Fruit fly (Drosophila melanogaster) whole organism, embryonic: ENCODE results near the gene Nin.
A peak's percentile ranks its signal among the peaks of the same experiment; 100 is the strongest.

Experiments
- Ada2b ChIP-seq: fragments of 200-800 bp; sonication (Bioruptor generic); IDR thresholded peaks from 2 replicates; pipeline ENCODE4 v1.3.6; 2022; ENCODE audit warnings: missing biosample characterization, missing genetic modification characterization
- CG13424 ChIP-seq: fragments of 200-800 bp; sonication (Bioruptor generic); optimal IDR thresholded peaks from 2 replicates; lab custom pipeline; 2019; ENCODE audit warnings: missing biosample characterization, mild to moderate bottlenecking, missing genetic modification characterization, moderate library complexity
- CG13624 ChIP-seq: fragments of 200-800 bp; sonication (Bioruptor generic); optimal IDR thresholded peaks from 2 replicates; lab custom pipeline; 2016; ENCODE audit warnings: missing biosample characterization, missing genetic modification characterization
- CG14050 ChIP-seq: fragments of 200-800 bp; sonication (Bioruptor generic); IDR thresholded peaks from 3 replicates; pipeline ENCODE4 v1.3.6; 2022; ENCODE audit warnings: missing biosample characterization, missing genetic modification characterization
- CG14710 ChIP-seq: fragments of 200-800 bp; sonication (Bioruptor generic); optimal IDR thresholded peaks from 3 replicates; lab custom pipeline; 2019; ENCODE audit warnings: missing biosample characterization, mild to moderate bottlenecking, missing genetic modification characterization, moderate library complexity
- CG14860 ChIP-seq: fragments of 200-800 bp; sonication (Bioruptor generic); IDR thresholded peaks from 3 replicates; pipeline ENCODE4 v1.3.6; 2022; ENCODE audit warnings: missing biosample characterization, missing genetic modification characterization; ENCODE audit not compliant: partially characterized antibody
- CG14965 ChIP-seq: fragments of 200-800 bp; sonication (Bioruptor generic); optimal IDR thresholded peaks from 2 replicates; lab custom pipeline; 2016; ENCODE audit warnings: missing biosample characterization, missing genetic modification characterization, borderline replicate concordance
- CG16815 ChIP-seq: fragments of 200-800 bp; sonication (Bioruptor generic); optimal IDR thresholded peaks from 3 replicates; lab custom pipeline; 2017; ENCODE audit warnings: missing biosample characterization, mild to moderate bottlenecking, missing genetic modification characterization
- CG2129 ChIP-seq: fragments of 200-800 bp; sonication (Bioruptor generic); IDR thresholded peaks from 2 replicates; pipeline ENCODE4 v1.3.6; 2022; ENCODE audit warnings: missing biosample characterization, missing genetic modification characterization; ENCODE audit not compliant: partially characterized antibody
- CG31365 ChIP-seq: fragments of 200-800 bp; sonication (Bioruptor generic); optimal IDR thresholded peaks from 2 replicates; lab custom pipeline; 2018; ENCODE audit warnings: missing biosample characterization, mild to moderate bottlenecking, missing genetic modification characterization
- CG6689 ChIP-seq: fragments of 200-800 bp; sonication (Bioruptor generic); IDR thresholded peaks from 2 replicates; pipeline ENCODE4 v1.3.6; 2022; ENCODE audit warnings: missing biosample characterization, missing genetic modification characterization
- CG6813 ChIP-seq: fragments of 200-800 bp; sonication (Bioruptor generic); optimal IDR thresholded peaks from 2 replicates; lab custom pipeline; 2017; ENCODE audit warnings: missing biosample characterization, missing genetic modification characterization, mild to moderate bottlenecking, moderate library complexity, missing genetic modification reagents
- CG7556 ChIP-seq: fragments of 200-800 bp; sonication (Bioruptor generic); optimal IDR thresholded peaks from 2 replicates; lab custom pipeline; 2017; ENCODE audit warnings: missing biosample characterization, mild to moderate bottlenecking, missing genetic modification characterization
- CG8089 ChIP-seq: fragments of 200-800 bp; sonication (Bioruptor generic); optimal IDR thresholded peaks from 3 replicates; lab custom pipeline; 2016; ENCODE audit warnings: missing biosample characterization, missing genetic modification characterization
- D ChIP-seq, 2 experiments: fragments of 200-800 bp in 1 of 2; fragments of >200 bp in 1 of 2; sonication (Bioruptor generic) in 1 of 2; optimal IDR thresholded peaks; 2 replicates in 1 of 2; 3 replicates in 1 of 2; lab custom pipeline; 2017; ENCODE audit warnings: mild to moderate bottlenecking in 1 of 2, missing biosample characterization in 1 of 2, missing genetic modification characterization in 1 of 2, missing genetic modification reagents in 1 of 2
- Dek ChIP-seq: fragments of 200-800 bp; sonication (Bioruptor generic); optimal IDR thresholded peaks from 3 replicates; lab custom pipeline; 2019; ENCODE audit warnings: missing biosample characterization, mild to moderate bottlenecking, missing genetic modification characterization, moderate library complexity
- E2f1 ChIP-seq: fragments of 200-800 bp; sonication (Bioruptor generic); IDR thresholded peaks from 2 replicates; pipeline ENCODE4 v1.3.6; 2022; ENCODE audit warnings: missing biosample characterization, missing genetic modification characterization
- Ets65A ChIP-seq: fragments of 200-800 bp; sonication (Bioruptor generic); peaks from one replicate; lab custom pipeline; 2016; ENCODE audit warnings: missing biosample characterization, missing genetic modification characterization
- Fer1 ChIP-seq: fragments of 200-800 bp; sonication (Bioruptor generic); optimal IDR thresholded peaks from 2 replicates; lab custom pipeline; 2017; ENCODE audit warnings: missing biosample characterization, mild to moderate bottlenecking, missing genetic modification characterization
- HLH54F ChIP-seq: fragments of 200-800 bp; sonication (Bioruptor generic); optimal IDR thresholded peaks from 3 replicates; lab custom pipeline; 2016; ENCODE audit warnings: missing biosample characterization, missing genetic modification characterization
- Hr39 ChIP-seq: fragments of >200 bp; optimal IDR thresholded peaks from 2 replicates; lab custom pipeline; 2017
- Hr51 ChIP-seq, 2 experiments: fragments of 200-800 bp; sonication (Bioruptor generic); optimal IDR thresholded peaks; 2 replicates in 1 of 2; 3 replicates in 1 of 2; lab custom pipeline; 2016 to 2018; ENCODE audit warnings: missing biosample characterization in 2 of 2, missing genetic modification characterization in 2 of 2, mild to moderate bottlenecking in 1 of 2, moderate library complexity in 1 of 2
- MESR4 ChIP-seq: fragments of 200-800 bp; sonication (Bioruptor generic); optimal IDR thresholded peaks from 2 replicates; lab custom pipeline; 2018; ENCODE audit warnings: missing biosample characterization, mild to moderate bottlenecking, missing genetic modification characterization, moderate library complexity
- Mad ChIP-seq: fragments of 200-800 bp; sonication (Bioruptor generic); optimal IDR thresholded peaks from 2 replicates; lab custom pipeline; 2016; ENCODE audit warnings: missing biosample characterization, missing genetic modification characterization
- Mrtf ChIP-seq: fragments of 200-800 bp; sonication (Bioruptor generic); IDR thresholded peaks from 3 replicates; pipeline ENCODE4 v1.3.6; 2022; ENCODE audit warnings: missing biosample characterization, missing genetic modification characterization
- Oli ChIP-seq: fragments of 200-800 bp; sonication (Bioruptor generic); optimal IDR thresholded peaks from 2 replicates; lab custom pipeline; 2018; ENCODE audit warnings: missing biosample characterization, mild to moderate bottlenecking, missing genetic modification characterization, moderate library complexity
- Sox102F ChIP-seq: fragments of 200-800 bp; sonication (Bioruptor generic); optimal IDR thresholded peaks from 2 replicates; lab custom pipeline; 2018; ENCODE audit warnings: missing biosample characterization, mild to moderate bottlenecking, missing genetic modification characterization, moderate library complexity
- Sry-δ ChIP-seq: fragments of 200-800 bp; sonication (Bioruptor generic); optimal IDR thresholded peaks from 2 replicates; lab custom pipeline; 2016; ENCODE audit warnings: missing biosample characterization, missing genetic modification characterization
- Tbp ChIP-seq: fragments of >200 bp; optimal IDR thresholded peaks from 2 replicates; lab custom pipeline; 2018; ENCODE audit warnings: missing biosample characterization, missing genetic modification characterization
- bowl ChIP-seq: fragments of 200-800 bp; sonication (Bioruptor generic); IDR thresholded peaks from 2 replicates; pipeline ENCODE4 v1.3.6; 2022; ENCODE audit warnings: missing biosample characterization, missing genetic modification characterization
- br ChIP-seq: fragments of >200 bp; optimal IDR thresholded peaks from 2 replicates; lab custom pipeline; 2017
- cato ChIP-seq: fragments of 200-800 bp; sonication (Bioruptor generic); optimal IDR thresholded peaks from 2 replicates; lab custom pipeline; 2016; ENCODE audit warnings: missing biosample characterization, missing genetic modification characterization, borderline replicate concordance
- ftz-f1 ChIP-seq: fragments of 200-800 bp; sonication (Bioruptor generic); optimal IDR thresholded peaks from 2 replicates; lab custom pipeline; 2016; ENCODE audit warnings: missing biosample characterization, missing genetic modification characterization
- gcm ChIP-seq: fragments of 200-800 bp; sonication (Bioruptor generic); optimal IDR thresholded peaks from 2 replicates; lab custom pipeline; 2019; ENCODE audit warnings: missing biosample characterization, mild to moderate bottlenecking, missing genetic modification characterization, moderate library complexity
- grau ChIP-seq: fragments of 200-800 bp; optimal IDR thresholded peaks from 3 replicates; lab custom pipeline; 2019; ENCODE audit warnings: missing biosample characterization, mild to moderate bottlenecking, missing genetic modification characterization, moderate library complexity
- ken ChIP-seq: fragments of 200-800 bp; sonication (Bioruptor generic); IDR thresholded peaks from 3 replicates; pipeline ENCODE4 v1.3.6; 2022; ENCODE audit warnings: missing biosample characterization, missing genetic modification characterization
- onecut ChIP-seq: fragments of 200-800 bp; sonication (Bioruptor generic); IDR thresholded peaks from 2 replicates; pipeline ENCODE4 v1.3.6; 2022; ENCODE audit warnings: missing biosample characterization, missing genetic modification characterization
- org-1 ChIP-seq: fragments of 200-800 bp; sonication (Bioruptor generic); optimal IDR thresholded peaks from 2 replicates; lab custom pipeline; 2017; ENCODE audit warnings: missing biosample characterization, missing genetic modification characterization
- pros ChIP-seq: fragments of 200-800 bp; sonication (Bioruptor generic); optimal IDR thresholded peaks from 3 replicates; lab custom pipeline; 2019; ENCODE audit warnings: missing biosample characterization, mild to moderate bottlenecking, missing genetic modification characterization, moderate library complexity
- row ChIP-seq: fragments of 200-800 bp; sonication (Bioruptor generic); IDR thresholded peaks from 3 replicates; pipeline ENCODE4 v1.3.6; 2022; ENCODE audit warnings: missing biosample characterization, missing genetic modification characterization
- scrt ChIP-seq: fragments of 200-800 bp; sonication (Bioruptor generic); optimal IDR thresholded peaks from 2 replicates; lab custom pipeline; 2018; ENCODE audit warnings: missing biosample characterization, mild to moderate bottlenecking, missing genetic modification characterization, moderate library complexity
- sd ChIP-seq: fragments of 200-800 bp; sonication (Bioruptor generic); optimal IDR thresholded peaks from 3 replicates; lab custom pipeline; 2018; ENCODE audit warnings: missing biosample characterization, mild to moderate bottlenecking, missing genetic modification characterization, moderate library complexity
- slbo ChIP-seq: fragments of 200-800 bp; sonication (Bioruptor generic); IDR thresholded peaks from 2 replicates; pipeline ENCODE4 v1.3.6; 2022; ENCODE audit warnings: missing biosample characterization, missing genetic modification characterization
- sna ChIP-seq: fragments of 200-800 bp; sonication (Bioruptor generic); IDR thresholded peaks from 2 replicates; pipeline ENCODE4 v1.3.6; 2022; ENCODE audit warnings: missing biosample characterization, missing genetic modification characterization; ENCODE audit not compliant: partially characterized antibody
- sug ChIP-seq: fragments of 200-800 bp; optimal IDR thresholded peaks from 2 replicates; lab custom pipeline; 2019; ENCODE audit warnings: missing biosample characterization, mild to moderate bottlenecking, missing genetic modification characterization, moderate library complexity
- tin ChIP-seq: fragments of 200-800 bp; sonication (Bioruptor generic); optimal IDR thresholded peaks from 3 replicates; lab custom pipeline; 2016; ENCODE audit warnings: missing biosample characterization, missing genetic modification characterization
- tna ChIP-seq: fragments of 200-800 bp; sonication (Bioruptor generic); IDR thresholded peaks from 2 replicates; pipeline ENCODE4 v1.3.6; 2022; ENCODE audit warnings: missing biosample characterization, missing genetic modification characterization; ENCODE audit not compliant: partially characterized antibody
- zen ChIP-seq: fragments of 200-800 bp; sonication (Bioruptor generic); optimal IDR thresholded peaks from 3 replicates; lab custom pipeline; 2018; ENCODE audit warnings: missing biosample characterization, mild to moderate bottlenecking, missing genetic modification characterization, moderate library complexity

Nin gene

dm6 chr2L:5324958-5325850 lies 46.9 kb upstream of the Nin start (continued):
- TF ChIP-seq CG16815: peak; percentile 24
- peak; percentile 11 for TF ChIP-seq HLH54F (GFP tag; lab: Kevin White, UChicago)
- peak; percentile 23 for TF ChIP-seq MESR4 (GFP tag; lab: Kevin White, UChicago)
- no peak for TF ChIP-seq ftz-f1 (GFP tag; lab: Kevin White, UChicago)
- TF ChIP-seq E2f1: peak; percentile 76
- peak; percentile 15 for TF ChIP-seq grau (tag; lab: Kevin White, UChicago)
- peak; percentile 57 for TF ChIP-seq CG6689 (GFP tag; lab: Robert Waterston, UW)
- no peak for TF ChIP-seq D (optimal IDR thresholded peaks at IDR 0.05; lab: Kevin White, UChicago)
- TF ChIP-seq D (GFP tag; optimal IDR thresholded peaks at IDR 0.05; lab: Kevin White, UChicago): peak; percentile 8
- no peak for TF ChIP-seq Hr39
- peak; percentile 70 for TF ChIP-seq sna (GFP tag; lab: Robert Waterston, UW)
- TF ChIP-seq sd (tag; lab: Kevin White, UChicago): peak; percentile 68
- TF ChIP-seq Sox102F (GFP tag; lab: Kevin White, UChicago): peak; percentile 59
- TF ChIP-seq Ets65A (GFP tag; lab: Kevin White, UChicago): peak; percentile 35
- TF ChIP-seq tin (GFP tag; lab: Kevin White, UChicago): peak; percentile 28
- peak; percentile 83 for TF ChIP-seq Sry-δ (GFP tag; lab: Kevin White, UChicago)
- TF ChIP-seq Dek: no peak
- peak; percentile 73 for TF ChIP-seq CG14860 (GFP tag; lab: Robert Waterston, UW)
- no peak for TF ChIP-seq gcm (GFP tag; lab: Kevin White, UChicago)
- TF ChIP-seq onecut (GFP tag; lab: Robert Waterston, UW): no peak
- peak; percentile 16 for TF ChIP-seq Mad (GFP tag; lab: Kevin White, UChicago)
- TF ChIP-seq Mrtf (GFP tag; lab: Robert Waterston, UW): peak; percentile 61; the same call in 2 of the 3 replicates
- peak; percentile 37; the same call in 1 of the 2 replicates for TF ChIP-seq bowl (GFP tag; lab: Robert Waterston, UW)
- TF ChIP-seq row (GFP tag; lab: Robert Waterston, UW): peak; percentile 59
- peak; percentile 41; the same call in 1 of the 2 replicates for TF ChIP-seq Ada2b (GFP tag; lab: Robert Waterston, UW)
- peak; percentile 54 for TF ChIP-seq zen
- TF ChIP-seq CG2129 (GFP tag; lab: Robert Waterston, UW): peak; percentile 29; the same call in 1 of the 2 replicates
- peak; percentile 61 for TF ChIP-seq tna (GFP tag; lab: Robert Waterston, UW)
- peak; percentile 36 for TF ChIP-seq CG14710 (tag; lab: Kevin White, UChicago)
- TF ChIP-seq CG14050 (GFP tag; lab: Robert Waterston, UW): no peak
- peak; percentile 48 for TF ChIP-seq CG7556 (GFP tag; lab: Kevin White, UChicago)
- TF ChIP-seq scrt (GFP tag; lab: Kevin White, UChicago): peak; percentile 18
- TF ChIP-seq CG13424 (tag; lab: Kevin White, UChicago): peak; percentile 25
- no peak for TF ChIP-seq cato (GFP tag; lab: Kevin White, UChicago)
- no peak for TF ChIP-seq CG14965 (GFP tag; lab: Kevin White, UChicago)
- TF ChIP-seq Hr51 (GFP tag; optimal IDR thresholded peaks at IDR 0.05; lab: Kevin White, UChicago): peak in 1 of 2 experiments; percentile 5
- peak; percentile 13 for TF ChIP-seq CG8089 (GFP tag; lab: Kevin White, UChicago)
- peak; percentile 71 for TF ChIP-seq ken
- no peak for TF ChIP-seq Oli (tag; lab: Kevin White, UChicago)
- TF ChIP-seq slbo (GFP tag; lab: Robert Waterston, UW): peak; percentile 89
- TF ChIP-seq Tbp (GFP tag; lab: Kevin White, UChicago): no peak
- TF ChIP-seq CG31365 (tag; lab: Kevin White, UChicago): no peak
- no peak for TF ChIP-seq br (lab: Kevin White, UChicago)
- peak; percentile 67 for TF ChIP-seq CG6813
- TF ChIP-seq Fer1 (GFP tag; lab: Kevin White, UChicago): peak; percentile 20
- TF ChIP-seq sug: peak; percentile 77
- peak; percentile 90 for TF ChIP-seq pros
- TF ChIP-seq CG13624 (GFP tag; lab: Kevin White, UChicago): no peak
- peak; percentile 44 for TF ChIP-seq org-1
